Worm (Caenorhabditis elegans): ENCODE measurements around the gene Y111B2A.1.
A peak's percentile ranks its signal among the peaks of the same experiment; 100 is the strongest.

The Y111B2A.1 gene

ce11 chrIII:12456801-12457647, 38.4 kb downstream of the Y111B2A.1 start, which contains the start of the genes scav-3 and Y49E10.21:
TSS of gene scav-3 (minus strand) at chrIII:12456850.
TSS of gene Y49E10.21 (plus strand) at chrIII:12457597.
- no peak for TF ChIP-seq nhr-77 (tag; optimal IDR thresholded peaks at IDR 0.05)
- TF ChIP-seq skn-1 (tag; optimal IDR thresholded peaks at IDR 0.05) = peak; percentile 35
- peak in 1 of 2 experiments; percentile 58 for TF ChIP-seq lsy-2 (tag; optimal IDR thresholded peaks at IDR 0.05)
- no peak for TF ChIP-seq elt-1 (tag; optimal IDR thresholded peaks at IDR 0.05)
- peak; percentile 28 for TF ChIP-seq unc-55 (GFP tag; optimal IDR thresholded peaks at IDR 0.05)
- TF ChIP-seq fos-1 (tag; optimal IDR thresholded peaks at IDR 0.05) = peak; percentile 59
- peak; percentile 35 for TF ChIP-seq sem-4 (tag; optimal IDR thresholded peaks at IDR 0.05)
- TF ChIP-seq C34F6.9 (tag; optimal IDR thresholded peaks at IDR 0.05) = peak; percentile 70
- TF ChIP-seq nhr-11 (tag; optimal IDR thresholded peaks at IDR 0.05) = no peak
- TF ChIP-seq crh-2 (tag; optimal IDR thresholded peaks at IDR 0.05) = peak; percentile 52
- peak; percentile 44 for TF ChIP-seq nhr-129 (tag; optimal IDR thresholded peaks at IDR 0.05)
- TF ChIP-seq gmeb-1 (tag; optimal IDR thresholded peaks at IDR 0.05) = peak; percentile 14

DNA sequence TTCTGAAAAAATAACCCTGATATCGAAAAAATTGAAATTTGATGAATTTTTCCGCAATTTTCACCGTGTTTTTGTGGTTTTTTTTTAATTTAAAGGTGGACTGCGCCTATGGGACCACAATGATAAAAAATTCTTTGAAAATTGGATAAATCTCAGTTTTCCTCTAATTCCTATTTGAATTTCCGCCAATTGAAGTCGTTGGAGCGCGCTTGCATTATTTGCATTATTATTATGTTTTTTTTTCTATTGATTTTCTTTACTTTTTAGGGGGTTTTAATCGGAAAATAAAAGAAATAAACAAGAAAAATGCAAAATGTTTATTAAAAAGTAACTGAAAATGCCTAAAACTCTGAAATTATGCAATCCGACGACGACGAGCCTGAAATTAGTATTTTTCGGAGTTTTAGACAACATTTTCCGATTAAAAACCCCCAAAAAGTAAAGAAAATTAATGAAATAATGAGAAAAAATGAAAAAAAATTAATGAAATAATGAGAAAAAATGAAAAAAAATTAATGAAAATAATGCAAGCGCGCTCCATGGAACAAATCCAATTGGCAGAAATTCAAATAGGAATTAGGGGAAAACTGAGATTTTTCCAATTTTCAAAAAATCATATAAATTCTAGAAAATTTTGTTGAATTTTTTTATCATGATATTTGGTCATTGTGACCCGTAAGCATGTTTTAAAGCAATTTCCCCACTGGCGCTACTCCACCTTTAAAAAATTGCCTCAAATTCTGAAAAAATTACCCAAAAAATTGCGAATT, 39.6 kb downstream of the Y111B2A.1 start:
- no peak for TF ChIP-seq nhr-23 (tag; optimal IDR thresholded peaks at IDR 0.05)
- no peak for TF ChIP-seq lin-39 (tag; optimal IDR thresholded peaks at IDR 0.05)
- no peak for TF ChIP-seq F13H6.1 (tag; optimal IDR thresholded peaks at IDR 0.05)
- no peak for TF ChIP-seq lin-13 (GFP tag; optimal IDR thresholded peaks at IDR 0.05)
- no peak for TF ChIP-seq ceh-16 (tag; optimal IDR thresholded peaks at IDR 0.05)
- peak; percentile 25 for TF ChIP-seq gmeb-1 (tag; optimal IDR thresholded peaks at IDR 0.05)
- TF ChIP-seq nhr-11 (tag; optimal IDR thresholded peaks at IDR 0.05) = no peak
- TF ChIP-seq nhr-12 (tag; optimal IDR thresholded peaks at IDR 0.05) = no peak
- peak; percentile 81 for TF ChIP-seq ztf-4 (tag; optimal IDR thresholded peaks at IDR 0.05)
- no peak for TF ChIP-seq aly-2 (tag; optimal IDR thresholded peaks at IDR 0.05)
- no peak for TF ChIP-seq elt-3 (tag; optimal IDR thresholded peaks at IDR 0.05)
- TF ChIP-seq skn-1 (tag; optimal IDR thresholded peaks at IDR 0.05) = no peak
- no peak for TF ChIP-seq alr-1 (tag; optimal IDR thresholded peaks at IDR 0.05)

DNA sequence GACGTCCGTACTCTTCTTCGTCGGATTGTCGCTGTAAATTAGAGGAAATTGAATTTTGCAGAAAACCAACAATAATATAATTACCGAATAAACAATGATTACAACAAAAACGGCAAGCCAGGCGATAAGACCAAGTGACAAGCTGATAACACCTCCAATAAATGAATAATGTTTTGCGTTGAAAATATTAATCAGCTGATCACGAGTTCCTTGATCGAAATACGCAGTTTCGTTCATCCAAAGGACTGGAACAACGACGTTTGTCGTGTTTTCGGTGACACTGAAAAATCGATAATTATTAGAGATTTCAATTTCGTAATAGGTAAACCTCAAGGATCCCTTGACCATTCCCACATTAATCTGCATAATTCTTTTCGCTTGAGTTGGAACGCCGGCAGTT, 41.7 kb downstream of the Y111B2A.1 start:
- TF ChIP-seq fos-1 (tag; optimal IDR thresholded peaks at IDR 0.05) = peak; percentile 65
- TF ChIP-seq nhr-21 (tag; optimal IDR thresholded peaks at IDR 0.05) = no peak

- no peak for TF ChIP-seq nhr-237 (tag; optimal IDR thresholded peaks at IDR 0.05)
- peak; percentile 67 for TF ChIP-seq nhr-25 (tag; optimal IDR thresholded peaks at IDR 0.05)
- peak; percentile 88 for TF ChIP-seq unc-55 (GFP tag; optimal IDR thresholded peaks at IDR 0.05)
- TF ChIP-seq lin-13 (GFP tag; optimal IDR thresholded peaks at IDR 0.05) = peak; percentile 82
- TF ChIP-seq mab-5 (tag; optimal IDR thresholded peaks at IDR 0.05) = peak; percentile 45
- TF ChIP-seq C34F6.9 (tag; optimal IDR thresholded peaks at IDR 0.05) = peak; percentile 70
- TF ChIP-seq F13H6.1 (tag; optimal IDR thresholded peaks at IDR 0.05) = peak; percentile 43
- TF ChIP-seq peb-1 (tag; optimal IDR thresholded peaks at IDR 0.05) = no peak
- TF ChIP-seq blmp-1 (tag; optimal IDR thresholded peaks at IDR 0.05; ENCODE audit: insufficient read depth) = peak; percentile 50
- peak; percentile 45 to 85 for TF ChIP-seq lsy-2 (tag; optimal IDR thresholded peaks at IDR 0.05)
- TF ChIP-seq lin-39 (tag; optimal IDR thresholded peaks at IDR 0.05) = no peak
- peak; percentile 60 for TF ChIP-seq nhr-129 (tag; optimal IDR thresholded peaks at IDR 0.05)
- TF ChIP-seq nhr-21 (tag; optimal IDR thresholded peaks at IDR 0.05) = peak; percentile 27
- TF ChIP-seq crh-2 (tag; optimal IDR thresholded peaks at IDR 0.05) = peak; percentile 53
- peak; percentile 34 for TF ChIP-seq sma-9 (GFP tag; optimal IDR thresholded peaks at IDR 0.05)
- TF ChIP-seq sma-9 (tag; optimal IDR thresholded peaks at IDR 0.05) = no peak
- TF ChIP-seq sma-3 (GFP tag; optimal IDR thresholded peaks at IDR 0.05) = peak; percentile 75
- peak; percentile 46 for TF ChIP-seq lin-11 (tag; optimal IDR thresholded peaks at IDR 0.05)
- TF ChIP-seq elt-1 (tag; optimal IDR thresholded peaks at IDR 0.05) = no peak
- TF ChIP-seq gmeb-1 (tag; optimal IDR thresholded peaks at IDR 0.05) = peak; percentile 79
- TF ChIP-seq sem-4 (tag; optimal IDR thresholded peaks at IDR 0.05) = no peak
- TF ChIP-seq nhr-12 (tag; optimal IDR thresholded peaks at IDR 0.05) = no peak
- TF ChIP-seq snpc-4 (tag; optimal IDR thresholded peaks at IDR 0.05) = peak; percentile 37
These were observed 42.1 kb downstream of the Y111B2A.1 start, which contains the start of gene ani-1 for ce11 chrIII:12453315-12453714. TSS of gene ani-1 (minus strand) at chrIII:12453375.

All from whole organism, L2 larva.